Worm (Caenorhabditis elegans): ENCODE results near the gene rbbp-5.

The rbbp-5 gene

ce11 chrII:6148369-6148768, 50.7 kb downstream of the rbbp-5 start:
- TF ChIP-seq ceh-58 (GFP tag; IDR thresholded peaks at IDR 0.05) = no peak
- no peak for TF ChIP-seq B0019.2 (GFP tag; conservative IDR thresholded peaks at IDR 0.05)
- no peak for TF ChIP-seq ets-4 (GFP tag; optimal IDR thresholded peaks at IDR 0.05)
- no peak for TF ChIP-seq tbx-9 (tag; optimal IDR thresholded peaks at IDR 0.05; ENCODE audit: borderline replicate concordance)
- no peak for TF ChIP-seq ccch-3 (GFP tag; optimal IDR thresholded peaks at IDR 0.05)
- no peak for TF ChIP-seq ceh-100 (GFP tag; IDR thresholded peaks at IDR 0.05)
- TF ChIP-seq F37B4.10 (GFP tag; IDR thresholded peaks at IDR 0.05) = no peak
- TF ChIP-seq nhr-90 (tag; optimal IDR thresholded peaks at IDR 0.05) = no peak
- TF ChIP-seq B0336.3 (GFP tag; IDR thresholded peaks at IDR 0.05) = no peak
- TF ChIP-seq efl-1 (GFP tag; optimal IDR thresholded peaks at IDR 0.05) = no peak
- no peak for TF ChIP-seq pha-4 (tag; optimal IDR thresholded peaks at IDR 0.05)
- no peak for TF ChIP-seq ceh-79 (tag; optimal IDR thresholded peaks at IDR 0.05)
- TF ChIP-seq nfya-1 (tag; optimal IDR thresholded peaks at IDR 0.05; ENCODE audit: borderline replicate concordance, insufficient read depth) = no peak
- no peak for TF ChIP-seq madf-10 (tag; optimal IDR thresholded peaks at IDR 0.05)
- no peak for TF ChIP-seq T07F8.4 (tag; optimal IDR thresholded peaks at IDR 0.05)
